Worm (Caenorhabditis elegans) whole organism, young adult: ENCODE results near the gene B0348.1.
A peak's percentile ranks its signal among the peaks of the same experiment; 100 is the strongest.

ENCODE experiments used
- F23B12.7 ChIP-seq: sonication (generic microtip); optimal IDR thresholded peaks from 2 replicates; lab custom pipeline; 2017; ENCODE audit warnings: missing genetic modification characterization, mild to moderate bottlenecking, missing compliant biosample characterization, antibody characterized with exemption, moderate library complexity; ENCODE audit not compliant: insufficient read depth
- K11D2.4 ChIP-seq: fragments of 200-800 bp; sonication (Bioruptor generic); IDR thresholded peaks from 2 replicates; pipeline ENCODE4 v1.3.6; 2022; ENCODE audit warnings: missing genetic modification reagents, missing genetic modification characterization, missing compliant biosample characterization
- T26A5.8 ChIP-seq: sonication (generic microtip); optimal IDR thresholded peaks from 2 replicates; lab custom pipeline; 2016; ENCODE audit warnings: missing genetic modification characterization, missing compliant biosample characterization
- aptf-3 ChIP-seq: fragments of 200-800 bp; sonication (Bioruptor generic); IDR thresholded peaks from 2 replicates; pipeline ENCODE4 v1.3.6; 2022; ENCODE audit warnings: missing genetic modification characterization, missing compliant biosample characterization
- atf-7 ChIP-seq: sonication (generic microtip); optimal IDR thresholded peaks from 2 replicates; lab custom pipeline; 2017; ENCODE audit warnings: mild to moderate bottlenecking, missing genetic modification characterization, missing compliant biosample characterization
- athp-1 ChIP-seq: sonication (generic microtip); optimal IDR thresholded peaks from 2 replicates; lab custom pipeline; 2017; ENCODE audit warnings: mild to moderate bottlenecking, missing genetic modification characterization, missing compliant biosample characterization
- attf-3 ChIP-seq: fragments of 200-800 bp; sonication (Bioruptor generic); conservative IDR thresholded peaks from 2 replicates; pipeline ENCODE4 v1.3.6; 2022; ENCODE audit warnings: missing genetic modification reagents, missing genetic modification characterization, missing compliant biosample characterization
- attf-6 ChIP-seq: fragments of 200-800 bp; sonication (Bioruptor generic); IDR thresholded peaks from 2 replicates; pipeline ENCODE4 v1.3.6; 2022; ENCODE audit warnings: missing genetic modification reagents, missing genetic modification characterization, missing compliant biosample characterization
- bed-2 ChIP-seq: fragments of 200-800 bp; sonication (Bioruptor generic); IDR thresholded peaks from 2 replicates; pipeline ENCODE4 v1.3.6; 2022; ENCODE audit warnings: missing genetic modification reagents, missing genetic modification characterization, missing compliant biosample characterization
- cebp-1 ChIP-seq, 2 experiments: fragments of 200-800 bp in 1 of 2; sonication (Bioruptor generic) in 1 of 2; sonication (generic microtip) in 1 of 2; IDR thresholded peaks in 1 of 2; optimal IDR thresholded peaks in 1 of 2; 2 replicates each; pipeline versions ENCODE4 v1.3.6 to Lab custom; 2017 to 2022; ENCODE audit warnings: missing compliant biosample characterization in 2 of 2, missing genetic modification characterization in 2 of 2, mild to moderate bottlenecking in 1 of 2, missing genetic modification reagents in 1 of 2, moderate library complexity in 1 of 2
- dox-1 ChIP-seq: fragments of 200-800 bp; sonication (Bioruptor generic); IDR thresholded peaks from 2 replicates; pipeline ENCODE4 v1.3.6; 2022; ENCODE audit warnings: missing genetic modification reagents, missing genetic modification characterization, missing compliant biosample characterization
- gei-17 ChIP-seq: fragments of 200-800 bp; sonication (Bioruptor generic); optimal IDR thresholded peaks from 2 replicates; lab custom pipeline; 2018; ENCODE audit warnings: mild to moderate bottlenecking, missing genetic modification characterization, missing compliant biosample characterization
- hlh-12 ChIP-seq: sonication (generic microtip); optimal IDR thresholded peaks from 2 replicates; lab custom pipeline; 2016; ENCODE audit warnings: missing genetic modification characterization, missing compliant biosample characterization
- hmg-20 ChIP-seq: fragments of 200-800 bp; sonication (Bioruptor generic); IDR thresholded peaks from 2 replicates; pipeline ENCODE4 v1.3.6; 2022; ENCODE audit warnings: missing genetic modification reagents, missing genetic modification characterization, missing compliant biosample characterization
- lin-35 ChIP-seq, 3 experiments: fragments of 150-350 bp in 2 of 3; sonication (generic microtip) in 1 of 3; optimal IDR thresholded peaks; 2 replicates each; lab custom pipeline; 2014 to 2018; ENCODE audit warnings: missing biosample characterization in 3 of 3, missing genetic modification characterization in 3 of 3, missing genetic modification reagents in 3 of 3
- madf-10 ChIP-seq: sonication (generic microtip); optimal IDR thresholded peaks from 2 replicates; lab custom pipeline; 2016; ENCODE audit warnings: mild to moderate bottlenecking, missing genetic modification characterization, missing compliant biosample characterization
- madf-3 ChIP-seq: fragments of 200-800 bp; sonication (Bioruptor generic); IDR thresholded peaks from 2 replicates; pipeline ENCODE4 v1.3.6; 2022; ENCODE audit warnings: missing genetic modification reagents, missing genetic modification characterization, missing compliant biosample characterization
- madf-6 ChIP-seq: fragments of 200-800 bp; sonication (Bioruptor generic); IDR thresholded peaks from 2 replicates; pipeline ENCODE4 v1.3.6; 2022; ENCODE audit warnings: missing genetic modification reagents, missing genetic modification characterization, missing compliant biosample characterization
- nfyb-1 ChIP-seq: fragments of 200-800 bp; sonication (Bioruptor generic); IDR thresholded peaks from 2 replicates; pipeline ENCODE4 v1.3.6; 2022; ENCODE audit warnings: missing genetic modification reagents, missing genetic modification characterization, missing compliant biosample characterization
- nhr-27 ChIP-seq: fragments of 200-800 bp; sonication (Bioruptor generic); optimal IDR thresholded peaks from 2 replicates; lab custom pipeline; 2018; ENCODE audit warnings: mild to moderate bottlenecking, missing genetic modification characterization, moderate library complexity, missing compliant biosample characterization
- nhr-80 ChIP-seq: sonication (generic microtip); optimal IDR thresholded peaks from 2 replicates; lab custom pipeline; 2016; ENCODE audit warnings: missing genetic modification characterization, missing compliant biosample characterization
- pha-4 ChIP-seq: fragments of 150-350 bp; sonication (generic microtip); optimal IDR thresholded peaks from 2 replicates; lab custom pipeline; 2014; ENCODE audit warnings: missing biosample characterization, missing genetic modification reagents, missing genetic modification characterization
- sea-2 ChIP-seq: fragments of 200-800 bp; sonication (Bioruptor generic); IDR thresholded peaks from 2 replicates; pipeline ENCODE4 v1.3.6; 2022; ENCODE audit warnings: missing genetic modification characterization, missing compliant biosample characterization
- snpc-1.1 ChIP-seq: sonication (generic microtip); optimal IDR thresholded peaks from 2 replicates; lab custom pipeline; 2017; ENCODE audit warnings: missing genetic modification characterization, mild to moderate bottlenecking, missing compliant biosample characterization, antibody characterized with exemption, moderate library complexity, missing genotype, missing genetic modification reagents; ENCODE audit not compliant: insufficient read depth
- snpc-4 ChIP-seq, 5 experiments: fragments of 150-350 bp in 1 of 5; sonication (generic microtip) in 4 of 5; optimal IDR thresholded peaks; 2 replicates each; lab custom pipeline; 2014 to 2018; ENCODE audit warnings: missing genetic modification characterization in 5 of 5, missing biosample characterization in 3 of 5, antibody characterized with exemption in 2 of 5, mild to moderate bottlenecking in 2 of 5, missing compliant biosample characterization in 2 of 5, missing genotype in 2 of 5, moderate library complexity in 2 of 5, missing genetic modification reagents in 1 of 5
- somi-1 ChIP-seq: fragments of 200-800 bp; sonication (Bioruptor generic); optimal IDR thresholded peaks from 2 replicates; lab custom pipeline; 2018; ENCODE audit warnings: mild to moderate bottlenecking, missing genetic modification characterization, missing compliant biosample characterization
- tlf-1 ChIP-seq: fragments of 200-800 bp; sonication (Bioruptor generic); optimal IDR thresholded peaks from 2 replicates; lab custom pipeline; 2018; ENCODE audit warnings: mild to moderate bottlenecking, missing genetic modification characterization, missing compliant biosample characterization
- zim-3 ChIP-seq: sonication (generic microtip); optimal IDR thresholded peaks from 2 replicates; lab custom pipeline; 2017; ENCODE audit warnings: mild to moderate bottlenecking, missing genetic modification characterization, moderate library complexity, missing compliant biosample characterization

Gene B0348.1

DNA sequence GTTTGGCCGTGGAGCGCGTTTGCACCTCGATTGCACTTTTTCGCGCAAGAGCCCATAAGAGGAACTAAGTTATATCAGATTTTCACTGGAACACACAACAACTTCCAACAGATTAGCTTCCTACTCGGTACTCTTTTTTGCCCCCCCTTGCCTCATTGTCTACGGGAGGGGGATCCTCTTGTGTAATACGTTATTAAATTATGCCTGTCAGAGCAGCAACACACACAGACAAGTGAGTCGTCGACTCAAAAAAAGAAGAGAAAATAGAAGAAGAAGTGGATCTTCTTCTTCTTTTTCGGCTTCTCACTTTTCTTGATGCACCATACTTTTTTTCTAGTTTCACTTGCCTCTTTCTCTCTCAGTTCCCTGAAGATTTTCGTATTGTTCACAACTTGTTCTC lies 37.6 kb upstream of the B0348.1 start:
- TF ChIP-seq zim-3 (tag; lab: Kevin White, UChicago) (peak; percentile 34), hmg-20 (GFP tag; lab: Robert Waterston, UW) (no peak), atf-7 (tag; lab: Kevin White, UChicago) (no peak)

DNA sequence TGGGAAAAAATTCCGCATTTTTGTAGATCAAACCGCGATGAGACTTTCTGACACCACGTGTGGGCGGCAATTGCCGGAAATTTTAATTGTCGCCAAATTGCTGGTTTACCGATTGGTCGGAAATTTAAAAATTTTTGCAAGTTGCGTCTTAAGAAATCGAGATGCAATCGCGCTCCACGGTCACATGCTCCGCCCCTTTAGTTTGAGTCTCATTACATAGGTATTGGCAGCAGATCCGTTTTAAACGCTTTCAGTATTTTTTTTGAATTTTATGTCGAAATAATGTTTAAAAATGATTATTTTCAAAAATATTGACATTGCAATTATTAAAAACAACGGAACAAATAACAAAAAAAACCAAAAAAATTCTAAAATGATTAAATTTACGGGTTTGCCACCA lies 37.0 kb upstream of the B0348.1 start:
- TF ChIP-seq F23B12.7 (tag; lab: Kevin White, UChicago) (no peak), bed-2 (GFP tag; lab: Robert Waterston, UW) (no peak), T26A5.8 (tag; lab: Kevin White, UChicago) (no peak), madf-10 (no peak), hlh-12 (tag; lab: Kevin White, UChicago) (no peak), attf-3 (GFP tag; lab: Robert Waterston, UW) (no peak), madf-6 (GFP tag; lab: Robert Waterston, UW) (0 out of 2 replicates have a peak, but pooled peaks have one; percentile 21), madf-3 (GFP tag; lab: Robert Waterston, UW) (no peak)

DNA sequence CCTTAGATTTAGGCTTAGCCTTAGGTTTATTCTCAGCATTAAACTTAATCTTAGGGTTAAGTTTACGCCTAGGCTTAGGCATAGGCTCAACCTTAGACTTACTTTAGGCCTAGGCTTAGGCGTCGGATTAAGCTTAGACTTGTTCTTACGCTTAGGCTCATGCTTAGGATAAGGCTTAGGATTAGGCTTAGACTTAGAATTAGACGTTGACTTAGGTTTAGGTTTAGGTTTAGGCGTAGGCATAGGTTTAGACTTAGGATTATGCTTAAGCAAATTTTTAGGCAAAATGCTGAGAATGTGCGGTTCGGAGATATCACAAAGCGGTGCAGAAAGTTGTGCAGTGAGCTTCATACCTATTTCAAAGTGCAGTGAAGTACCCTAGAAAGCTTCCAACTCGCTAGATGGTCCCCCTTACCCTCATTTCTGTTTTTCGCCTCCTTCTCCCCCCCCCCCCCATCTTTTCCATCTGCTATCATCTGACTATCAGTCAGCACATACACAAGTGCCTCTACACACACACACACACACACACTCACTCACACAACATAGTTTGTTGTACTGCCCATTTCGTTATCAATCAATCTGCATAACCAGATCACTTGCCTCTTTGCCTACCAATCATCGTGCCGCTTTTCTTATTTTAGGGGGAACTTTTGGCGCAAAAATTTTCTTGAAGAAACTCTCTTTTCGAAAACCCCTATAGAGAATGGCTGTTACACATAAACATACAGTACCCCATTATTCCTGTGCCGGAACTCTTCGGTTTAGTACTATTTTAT lies 32.5 kb upstream of the B0348.1 start:
- TF ChIP-seq nfyb-1 (GFP tag; lab: Robert Waterston, UW) = 0 out of 2 replicates have a peak, but pooled peaks have one; percentile 41
- TF ChIP-seq dox-1 (GFP tag; lab: Robert Waterston, UW) = 0 out of 2 replicates have a peak, but pooled peaks have one; percentile 41
- TF ChIP-seq somi-1 (GFP tag; lab: Kevin White, UChicago) = no peak
- no peak for TF ChIP-seq athp-1 (tag; lab: Kevin White, UChicago)
- TF ChIP-seq gei-17 (GFP tag; lab: Kevin White, UChicago) = no peak
- no peak for TF ChIP-seq F23B12.7 (tag; lab: Kevin White, UChicago)
- no peak for TF ChIP-seq aptf-3 (GFP tag; lab: Robert Waterston, UW)
- peak; percentile 37 for TF ChIP-seq nhr-80 (tag; lab: Kevin White, UChicago)
- TF ChIP-seq cebp-1 (GFP tag; IDR thresholded peaks at IDR 0.05; lab: Robert Waterston, UW) = no peak
- TF ChIP-seq cebp-1 (tag; optimal IDR thresholded peaks at IDR 0.05; lab: Kevin White, UChicago) = peak; percentile 27

DNA sequence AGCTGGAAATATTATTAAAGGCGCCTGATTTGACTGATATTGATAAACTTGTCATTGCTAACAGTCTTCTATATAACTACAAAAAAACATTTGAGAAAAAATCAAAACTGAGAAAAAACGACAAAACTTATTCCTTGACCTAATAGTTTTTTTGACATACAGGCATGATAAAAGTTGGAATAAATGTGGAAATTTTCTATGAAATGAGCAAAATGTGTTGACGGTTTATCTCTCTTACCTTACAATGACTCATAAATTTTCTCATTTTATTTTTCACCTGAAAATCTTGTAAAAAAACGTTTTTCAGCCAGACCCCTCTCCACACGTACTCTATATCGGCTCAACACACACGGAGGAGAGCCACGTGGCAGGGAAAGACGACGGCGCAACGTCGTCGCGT lies 28.2 kb upstream of the B0348.1 start, which contains the start of gene egl-8:
TSS of gene egl-8 (plus strand) at position 301 of the 400 bp plus-strand sequence.
- no peak for TF ChIP-seq T26A5.8 (tag; lab: Kevin White, UChicago)
- no peak for TF ChIP-seq snpc-1.1 (tag; lab: Kevin White, UChicago)
- TF ChIP-seq sea-2 (GFP tag; lab: Robert Waterston, UW) = no peak
- no peak for TF ChIP-seq lin-35 (GFP tag; optimal IDR thresholded peaks at IDR 0.05; lab: Kevin White, UChicago)

DNA sequence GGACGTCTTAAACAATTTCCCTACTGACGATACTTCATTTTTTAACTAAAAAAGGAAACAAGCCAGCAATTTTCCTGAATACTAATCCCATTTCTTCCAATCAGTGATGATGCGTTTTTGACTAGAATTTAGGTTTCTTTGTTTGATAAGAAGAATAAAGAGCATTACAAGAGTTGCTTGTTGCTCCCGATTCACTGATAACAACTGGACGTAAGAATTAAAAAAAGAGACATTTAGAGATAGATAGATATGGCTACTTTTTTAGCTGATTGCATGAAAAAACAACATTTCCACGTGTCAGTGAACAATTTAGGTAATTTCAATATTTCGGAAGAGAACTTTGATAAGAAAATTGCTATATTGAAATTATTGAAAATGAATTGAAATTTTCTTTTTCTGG lies 26.9 kb upstream of the B0348.1 start:
- no peak for TF ChIP-seq snpc-4 (GFP tag; optimal IDR thresholded peaks at IDR 0.05; lab: Kevin White, UChicago)
- TF ChIP-seq snpc-4 (tag; optimal IDR thresholded peaks at IDR 0.05; lab: Kevin White, UChicago) = no peak
- TF ChIP-seq bed-2 (GFP tag; lab: Robert Waterston, UW) = no peak
- TF ChIP-seq lin-35 (GFP tag; optimal IDR thresholded peaks at IDR 0.05; lab: Kevin White, UChicago) = peak in 1 of 3 experiments; percentile 2
- peak; percentile 41 for TF ChIP-seq nhr-80 (tag; lab: Kevin White, UChicago)

DNA sequence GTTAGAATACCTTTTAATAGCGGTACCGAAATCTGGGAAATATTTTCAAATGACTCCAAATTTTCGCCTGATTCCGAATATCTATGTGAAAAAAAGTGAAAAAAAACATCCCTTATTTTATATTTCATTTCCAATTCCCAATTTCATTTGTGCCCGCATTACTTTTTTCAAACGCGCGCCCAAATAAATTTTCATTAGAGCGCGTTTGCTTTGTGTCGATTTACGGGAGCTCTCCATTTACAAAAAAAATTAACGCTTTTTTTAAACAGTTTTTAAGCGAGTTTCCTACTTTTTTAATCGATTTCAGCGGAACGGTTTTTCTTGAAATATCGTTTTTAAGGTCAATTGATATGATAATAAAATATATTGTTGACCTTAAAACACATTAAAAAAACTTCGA lies 24.5 kb upstream of the B0348.1 start:
- no peak for TF ChIP-seq attf-6
- TF ChIP-seq cebp-1 (GFP tag; IDR thresholded peaks at IDR 0.05; lab: Robert Waterston, UW) = no peak
- no peak for TF ChIP-seq cebp-1 (tag; optimal IDR thresholded peaks at IDR 0.05; lab: Kevin White, UChicago)
- no peak for TF ChIP-seq tlf-1 (GFP tag; lab: Kevin White, UChicago)
- TF ChIP-seq nhr-80 (tag; lab: Kevin White, UChicago) = no peak
- no peak for TF ChIP-seq somi-1 (GFP tag; lab: Kevin White, UChicago)
- no peak for TF ChIP-seq bed-2 (GFP tag; lab: Robert Waterston, UW)
- no peak for TF ChIP-seq K11D2.4 (GFP tag; lab: Robert Waterston, UW)
- TF ChIP-seq madf-10 = no peak
- no peak for TF ChIP-seq nhr-27 (tag; lab: Kevin White, UChicago)
- no peak for TF ChIP-seq pha-4
- TF ChIP-seq, all 124 proteins: peak for 0
